Fruit fly (Drosophila melanogaster) whole organism, embryonic: ENCODE results near the gene arx.
A peak's percentile ranks its signal among the peaks of the same experiment; 100 is the strongest.

ENCODE experiments used
- Abd-B ChIP-seq: fragments of 200-800 bp; sonication (Bioruptor generic); optimal IDR thresholded peaks from 2 replicates; lab custom pipeline; 2018; ENCODE audit warnings: missing biosample characterization, mild to moderate bottlenecking, missing genetic modification characterization, moderate library complexity
- Bdp1 ChIP-seq: fragments of 200-800 bp; sonication (Bioruptor generic); optimal IDR thresholded peaks from 3 replicates; lab custom pipeline; 2016; ENCODE audit warnings: missing biosample characterization, missing genetic modification characterization
- Bteb2 ChIP-seq: fragments of 200-800 bp; sonication (Bioruptor generic); optimal IDR thresholded peaks from 2 replicates; lab custom pipeline; 2016; ENCODE audit warnings: missing biosample characterization, missing genetic modification characterization
- CG10274 ChIP-seq: fragments of 200-800 bp; sonication (Bioruptor generic); optimal IDR thresholded peaks from 3 replicates; lab custom pipeline; 2017; ENCODE audit warnings: missing biosample characterization, mild to moderate bottlenecking, missing genetic modification characterization
- CG10462 ChIP-seq: fragments of 200-800 bp; sonication (Bioruptor generic); optimal IDR thresholded peaks from 2 replicates; lab custom pipeline; 2016; ENCODE audit warnings: missing biosample characterization, missing genetic modification characterization
- CG10959 ChIP-seq: fragments of 200-800 bp; sonication (Bioruptor generic); IDR thresholded peaks from 2 replicates; pipeline ENCODE4 v1.3.6; 2022; ENCODE audit warnings: missing biosample characterization, missing genetic modification characterization
- CG10979 ChIP-seq: fragments of 200-800 bp; sonication (Bioruptor generic); optimal IDR thresholded peaks from 2 replicates; lab custom pipeline; 2018; ENCODE audit warnings: missing biosample characterization, mild to moderate bottlenecking, missing genetic modification characterization, moderate library complexity
- CG11723 ChIP-seq: fragments of 200-800 bp; sonication (Bioruptor generic); optimal IDR thresholded peaks from 2 replicates; lab custom pipeline; 2017; ENCODE audit warnings: missing biosample characterization, mild to moderate bottlenecking, missing genetic modification characterization
- CG14014 ChIP-seq: fragments of 200-800 bp; sonication (Bioruptor generic); IDR thresholded peaks from 2 replicates; pipeline ENCODE4 v1.3.6; 2022; ENCODE audit warnings: missing biosample characterization, missing genetic modification characterization
- CG14050 ChIP-seq: fragments of 200-800 bp; sonication (Bioruptor generic); IDR thresholded peaks from 3 replicates; pipeline ENCODE4 v1.3.6; 2022; ENCODE audit warnings: missing biosample characterization, missing genetic modification characterization
- CG14860 ChIP-seq: fragments of 200-800 bp; sonication (Bioruptor generic); IDR thresholded peaks from 3 replicates; pipeline ENCODE4 v1.3.6; 2022; ENCODE audit warnings: missing biosample characterization, missing genetic modification characterization; ENCODE audit not compliant: partially characterized antibody
- CG15514 ChIP-seq: fragments of 200-800 bp; sonication (Bioruptor generic); optimal IDR thresholded peaks from 3 replicates; lab custom pipeline; 2017; ENCODE audit warnings: missing biosample characterization, missing genetic modification characterization, mild to moderate bottlenecking, moderate library complexity, missing genetic modification reagents
- CG16863 ChIP-seq: fragments of 200-800 bp; sonication (Bioruptor generic); optimal IDR thresholded peaks from 3 replicates; lab custom pipeline; 2016; ENCODE audit warnings: missing biosample characterization, missing genetic modification characterization
- CG17912 ChIP-seq: fragments of 200-800 bp; sonication (Bioruptor generic); optimal IDR thresholded peaks from 2 replicates; lab custom pipeline; 2018; ENCODE audit warnings: missing biosample characterization, mild to moderate bottlenecking, missing genetic modification characterization
- CG2712 ChIP-seq: fragments of 200-800 bp; optimal IDR thresholded peaks from 3 replicates; lab custom pipeline; 2019; ENCODE audit warnings: missing biosample characterization, mild to moderate bottlenecking, missing genetic modification characterization, moderate library complexity
- CG32767 ChIP-seq: fragments of 200-800 bp; sonication (Bioruptor generic); IDR thresholded peaks from 2 replicates; pipeline ENCODE4 v1.3.6; 2022; ENCODE audit warnings: missing biosample characterization, missing genetic modification characterization
- CG32772 ChIP-seq: fragments of 200-800 bp; sonication (Bioruptor generic); IDR thresholded peaks from 2 replicates; pipeline ENCODE4 v1.3.6; 2022; ENCODE audit warnings: missing biosample characterization, missing genetic modification characterization
- CG3281 ChIP-seq: fragments of 200-800 bp; sonication (Bioruptor generic); optimal IDR thresholded peaks from 3 replicates; lab custom pipeline; 2017; ENCODE audit warnings: missing biosample characterization, mild to moderate bottlenecking, missing genetic modification characterization
- CG4360 ChIP-seq: fragments of 200-800 bp; sonication (Bioruptor generic); IDR thresholded peaks from 2 replicates; pipeline ENCODE4 v1.3.6; 2022; ENCODE audit warnings: missing biosample characterization, missing genetic modification characterization
- CG6854 ChIP-seq: fragments of 200-800 bp; sonication (Bioruptor generic); optimal IDR thresholded peaks from 3 replicates; lab custom pipeline; 2017; ENCODE audit warnings: missing biosample characterization, mild to moderate bottlenecking, missing genetic modification characterization
- CG7786 ChIP-seq: fragments of 200-800 bp; sonication (Bioruptor generic); optimal IDR thresholded peaks from 2 replicates; lab custom pipeline; 2016; ENCODE audit warnings: missing biosample characterization, missing genetic modification characterization
- CG7963 ChIP-seq: fragments of 200-800 bp; sonication (Bioruptor generic); IDR thresholded peaks from 3 replicates; pipeline ENCODE4 v1.3.6; 2022; ENCODE audit warnings: missing biosample characterization, missing genetic modification characterization; ENCODE audit not compliant: partially characterized antibody
- CG8765 ChIP-seq: fragments of 200-800 bp; sonication (Bioruptor generic); IDR thresholded peaks from 2 replicates; pipeline ENCODE4 v1.3.6; 2022; ENCODE audit warnings: missing biosample characterization, missing genetic modification characterization
- CG9797 ChIP-seq: fragments of 200-800 bp; sonication (Bioruptor generic); optimal IDR thresholded peaks from 3 replicates; lab custom pipeline; 2018; ENCODE audit warnings: missing biosample characterization, mild to moderate bottlenecking, missing genetic modification characterization
- CG9932 ChIP-seq: fragments of 200-800 bp; sonication (Bioruptor generic); IDR thresholded peaks from 2 replicates; pipeline ENCODE4 v1.3.6; 2022; ENCODE audit warnings: missing biosample characterization, missing genetic modification characterization
- D19B ChIP-seq: fragments of 200-800 bp; sonication (Bioruptor generic); optimal IDR thresholded peaks from 2 replicates; lab custom pipeline; 2017; ENCODE audit warnings: missing biosample characterization, mild to moderate bottlenecking, missing genetic modification characterization
- Doc2 ChIP-seq: fragments of 200-800 bp; sonication (Bioruptor generic); IDR thresholded peaks from 2 replicates; pipeline ENCODE4 v1.3.6; 2022; ENCODE audit warnings: missing biosample characterization, missing genetic modification characterization
- Elba2 ChIP-seq: fragments of 200-800 bp; sonication (Bioruptor generic); optimal IDR thresholded peaks from 3 replicates; lab custom pipeline; 2016; ENCODE audit warnings: missing biosample characterization, missing genetic modification characterization
- NfI ChIP-seq: fragments of 200-800 bp; sonication (Bioruptor generic); optimal IDR thresholded peaks from 3 replicates; lab custom pipeline; 2018; ENCODE audit warnings: missing biosample characterization, mild to moderate bottlenecking, missing genetic modification characterization, moderate library complexity
- YL-1 ChIP-seq: fragments of 200-800 bp; sonication (Bioruptor generic); optimal IDR thresholded peaks from 3 replicates; lab custom pipeline; 2017; ENCODE audit warnings: missing biosample characterization, mild to moderate bottlenecking, missing genetic modification characterization
- al ChIP-seq: fragments of 200-800 bp; sonication (Bioruptor generic); IDR thresholded peaks from 2 replicates; pipeline ENCODE4 v1.3.6; 2022; ENCODE audit warnings: missing biosample characterization, missing genetic modification characterization
- aop ChIP-seq: fragments of 200-800 bp; sonication (Bioruptor generic); IDR thresholded peaks from 2 replicates; pipeline ENCODE4 v1.3.6; 2022; ENCODE audit warnings: missing biosample characterization, missing genetic modification characterization
- ash1 ChIP-seq: fragments of 200-800 bp; sonication (Bioruptor generic); optimal IDR thresholded peaks from 2 replicates; lab custom pipeline; 2018; ENCODE audit warnings: missing biosample characterization, mild to moderate bottlenecking, missing genetic modification characterization
- bsh ChIP-seq, 2 experiments: fragments of 200-800 bp; sonication (Bioruptor generic); optimal IDR thresholded peaks; 2 replicates each; lab custom pipeline; 2017 to 2018; ENCODE audit warnings: mild to moderate bottlenecking in 2 of 2, missing biosample characterization in 2 of 2, missing genetic modification characterization in 2 of 2, moderate library complexity in 1 of 2
- btn ChIP-seq: fragments of 200-800 bp; sonication (Bioruptor generic); optimal IDR thresholded peaks from 2 replicates; lab custom pipeline; 2016; ENCODE audit warnings: missing biosample characterization, missing genetic modification characterization
- ci ChIP-seq: fragments of 200-800 bp; sonication (Bioruptor generic); IDR thresholded peaks from 3 replicates; pipeline ENCODE4 v1.3.6; 2022; ENCODE audit warnings: missing biosample characterization, missing genetic modification characterization
- dimm ChIP-seq: fragments of 200-800 bp; sonication (Bioruptor generic); IDR thresholded peaks from 2 replicates; pipeline ENCODE4 v1.3.6; 2022; ENCODE audit warnings: missing biosample characterization, missing genetic modification characterization
- emc ChIP-seq: fragments of 200-800 bp; sonication (Bioruptor generic); optimal IDR thresholded peaks from 2 replicates; lab custom pipeline; 2016; ENCODE audit warnings: missing biosample characterization, missing genetic modification characterization
- eyg ChIP-seq: fragments of 200-800 bp; sonication (Bioruptor generic); optimal IDR thresholded peaks from 3 replicates; lab custom pipeline; 2016; ENCODE audit warnings: missing biosample characterization, missing genetic modification characterization
- fd96Cb ChIP-seq: fragments of 200-800 bp; sonication (Bioruptor generic); optimal IDR thresholded peaks from 2 replicates; lab custom pipeline; 2018; ENCODE audit warnings: missing biosample characterization, mild to moderate bottlenecking, missing genetic modification characterization, moderate library complexity
- ftz-f1 ChIP-seq: fragments of 200-800 bp; sonication (Bioruptor generic); optimal IDR thresholded peaks from 2 replicates; lab custom pipeline; 2016; ENCODE audit warnings: missing biosample characterization, missing genetic modification characterization
- fu2 ChIP-seq: fragments of 200-800 bp; sonication (Bioruptor generic); optimal IDR thresholded peaks from 2 replicates; lab custom pipeline; 2016; ENCODE audit warnings: missing biosample characterization, missing genetic modification characterization
- gro ChIP-seq: fragments of 200-800 bp; sonication (Bioruptor generic); optimal IDR thresholded peaks from 2 replicates; lab custom pipeline; 2016; ENCODE audit warnings: missing biosample characterization, missing genetic modification characterization
- her ChIP-seq: fragments of 200-800 bp; sonication (Bioruptor generic); optimal IDR thresholded peaks from 2 replicates; lab custom pipeline; 2016; ENCODE audit warnings: missing biosample characterization, missing genetic modification characterization
- inv ChIP-seq: fragments of 200-800 bp; sonication (Bioruptor generic); IDR thresholded peaks from 2 replicates; pipeline ENCODE4 v1.3.6; 2022; ENCODE audit warnings: missing biosample characterization, missing genetic modification characterization; ENCODE audit not compliant: partially characterized antibody
- nau ChIP-seq: fragments of 200-800 bp; sonication (Bioruptor generic); optimal IDR thresholded peaks from 3 replicates; lab custom pipeline; 2017; ENCODE audit warnings: missing biosample characterization, mild to moderate bottlenecking, missing genetic modification characterization, missing genetic modification reagents
- nmo ChIP-seq: fragments of 200-800 bp; sonication (Bioruptor generic); optimal IDR thresholded peaks from 2 replicates; lab custom pipeline; 2018; ENCODE audit warnings: missing biosample characterization, mild to moderate bottlenecking, missing genetic modification characterization, moderate library complexity
- oc ChIP-seq: fragments of 200-800 bp; sonication (Bioruptor generic); optimal IDR thresholded peaks from 2 replicates; lab custom pipeline; 2018; ENCODE audit warnings: missing biosample characterization, mild to moderate bottlenecking, missing genetic modification characterization, moderate library complexity
- pnt ChIP-seq: fragments of 200-800 bp; sonication (Bioruptor generic); optimal IDR thresholded peaks from 3 replicates; lab custom pipeline; 2016; ENCODE audit warnings: missing biosample characterization, missing genetic modification characterization
- pzg ChIP-seq: fragments of 200-800 bp; sonication (Bioruptor generic); optimal IDR thresholded peaks from 3 replicates; lab custom pipeline; 2018; ENCODE audit warnings: missing biosample characterization, mild to moderate bottlenecking, missing genetic modification characterization, moderate library complexity
- vfl ChIP-seq: fragments of 200-800 bp; sonication (Bioruptor generic); optimal IDR thresholded peaks from 2 replicates; lab custom pipeline; 2016; ENCODE audit warnings: missing biosample characterization, missing genetic modification characterization
- zfh2 ChIP-seq: fragments of 200-800 bp; sonication (Bioruptor generic); optimal IDR thresholded peaks from 2 replicates; lab custom pipeline; 2016; ENCODE audit warnings: missing biosample characterization, missing genetic modification characterization

arx gene

dm6 chr3L:18872440-18872839 is 28.9 kb downstream of the arx start, which contains the start of the genes Rad9 and Uggt (continued):
- TF ChIP-seq CG7786 (GFP tag; lab: Kevin White, UChicago) (no peak), D19B (GFP tag; lab: Kevin White, UChicago) (no peak), CG15514 (GFP tag; lab: Kevin White, UChicago) (peak; percentile 92), CG9797 (peak; percentile 82), ci (no peak), CG10959 (GFP tag; lab: Robert Waterston, UW) (no peak), CG10462 (GFP tag; lab: Kevin White, UChicago) (no peak), CG11723 (no peak), Bdp1 (GFP tag; lab: Kevin White, UChicago) (no peak), CG7963 (GFP tag; lab: Robert Waterston, UW) (no peak), YL-1 (peak; percentile 22), nau (GFP tag; lab: Kevin White, UChicago) (no peak), CG14860 (GFP tag; lab: Robert Waterston, UW) (no peak), Abd-B (GFP tag; lab: Kevin White, UChicago) (no peak), CG10979 (tag; lab: Kevin White, UChicago) (peak; percentile 51), CG10274 (GFP tag; lab: Kevin White, UChicago) (no peak), bsh (GFP tag; optimal IDR thresholded peaks at IDR 0.05; lab: Kevin White, UChicago) (peak in 1 of 2 experiments; percentile 9), CG2712 (tag; lab: Kevin White, UChicago) (peak; percentile 56), ftz-f1 (GFP tag; lab: Kevin White, UChicago) (no peak), al (GFP tag; lab: Robert Waterston, UW) (no peak), ash1 (GFP tag; lab: Kevin White, UChicago) (no peak), aop (GFP tag; lab: Robert Waterston, UW) (no peak), inv (GFP tag; lab: Robert Waterston, UW) (no peak), pnt (GFP tag; lab: Kevin White, UChicago) (no peak), fu2 (GFP tag; lab: Kevin White, UChicago) (no peak), btn (GFP tag; lab: Kevin White, UChicago) (no peak), zfh2 (GFP tag; lab: Kevin White, UChicago) (no peak), CG17912 (GFP tag; lab: Kevin White, UChicago) (no peak), CG4360 (GFP tag; lab: Robert Waterston, UW) (no peak), oc (no peak), gro (GFP tag; lab: Kevin White, UChicago) (no peak), CG32772 (GFP tag; lab: Robert Waterston, UW) (no peak), dimm (GFP tag; lab: Robert Waterston, UW) (no peak), Elba2 (GFP tag; lab: Kevin White, UChicago) (no peak), Bteb2 (no peak), CG32767 (no peak), NfI (GFP tag; lab: Kevin White, UChicago) (no peak), Doc2 (no peak), vfl (no peak), CG14014 (GFP tag; lab: Robert Waterston, UW) (no peak), eyg (GFP tag; lab: Kevin White, UChicago) (no peak), her (GFP tag; lab: Kevin White, UChicago) (no peak), CG3281 (no peak), fd96Cb (tag; lab: Kevin White, UChicago) (no peak), emc (GFP tag; lab: Kevin White, UChicago) (no peak), CG9932 (no peak), CG6854 (no peak), pzg (GFP tag; lab: Kevin White, UChicago) (peak; percentile 33), CG8765 (GFP tag; lab: Robert Waterston, UW) (no peak), CG16863 (no peak), nmo (GFP tag; lab: Kevin White, UChicago) (peak; percentile 50), CG14050 (no peak)
